Worm (Caenorhabditis elegans) whole organism, L4/young adult: ENCODE measurements around the gene dyf-2.

Experiments used
- W03F9.2 ChIP-seq: fragments of 150-350 bp; optimal IDR thresholded peaks from 2 replicates; lab custom pipeline; 2014; ENCODE audit warnings: missing biosample characterization, missing genetic modification characterization
- dao-5 ChIP-seq: sonication (generic microtip); optimal IDR thresholded peaks from 2 replicates; lab custom pipeline; 2016; ENCODE audit warnings: missing genotype, missing genetic modification characterization, moderate library complexity, missing compliant biosample characterization

DNA sequence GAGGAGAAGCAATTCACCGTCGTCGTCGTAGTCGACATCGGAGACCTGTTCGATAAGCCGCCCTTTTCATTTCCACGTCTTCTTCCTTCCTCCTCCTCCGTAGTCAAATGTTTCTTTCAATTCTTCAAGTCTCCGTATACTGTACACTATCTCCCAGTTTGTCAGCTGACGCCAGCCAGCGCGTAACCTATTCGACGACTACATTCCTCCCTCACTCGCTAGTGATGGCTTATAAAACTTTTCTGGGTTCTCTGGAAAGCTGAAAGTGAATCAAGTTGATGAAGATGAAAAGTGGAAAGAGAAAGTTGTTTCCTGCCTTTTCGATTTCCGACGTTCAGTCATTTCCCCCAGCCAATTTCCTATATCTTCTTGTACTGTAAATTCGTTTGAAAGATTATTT lies 22.9 kb upstream of the dyf-2 start:
- TF ChIP-seq dao-5 (no peak), W03F9.2 (tag; lab: Kevin White, UChicago) (no peak)
